Worm (Caenorhabditis elegans) whole organism, L1 larva: ENCODE data around the gene wdr-54.

Source experiments
- blmp-1 ChIP-seq: fragments of 150-350 bp; optimal IDR thresholded peaks from 2 replicates; lab custom pipeline; 2014; ENCODE audit warnings: missing biosample characterization, missing genetic modification characterization
- ets-5 ChIP-seq: fragments of 200-800 bp; sonication (Bioruptor generic); IDR thresholded peaks from 2 replicates; pipeline ENCODE4 v1.3.6; 2022; ENCODE audit warnings: missing genetic modification characterization, missing compliant biosample characterization
- lin-15B ChIP-seq: fragments of 150-350 bp; sonication (generic microtip); optimal IDR thresholded peaks from 3 replicates; lab custom pipeline; 2014; ENCODE audit warnings: missing biosample characterization, missing genetic modification characterization
- lsy-2 ChIP-seq, 2 experiments: fragments of 150-350 bp; optimal IDR thresholded peaks; 2 replicates each; lab custom pipeline; 2014; ENCODE audit warnings: missing biosample characterization in 2 of 2, missing genetic modification characterization in 2 of 2
- mdl-1 ChIP-seq, 2 experiments: fragments of 150-350 bp; optimal IDR thresholded peaks; 2 replicates each; lab custom pipeline; 2014 to 2017; ENCODE audit warnings: missing biosample characterization in 2 of 2, missing genetic modification characterization in 2 of 2, inconsistent platforms in 1 of 2
- nhr-47 ChIP-seq: sonication (generic microtip); optimal IDR thresholded peaks from 2 replicates; lab custom pipeline; 2016; ENCODE audit warnings: mild to moderate bottlenecking, missing genetic modification characterization, moderate library complexity, missing compliant biosample characterization
- pqm-1 ChIP-seq: sonication (generic microtip); optimal IDR thresholded peaks from 3 replicates; lab custom pipeline; 2017; ENCODE audit warnings: missing biosample characterization, missing genetic modification characterization
- rnt-1 ChIP-seq: sonication (generic microtip); optimal IDR thresholded peaks from 2 replicates; lab custom pipeline; 2016; ENCODE audit warnings: mild to moderate bottlenecking, missing genetic modification characterization, moderate library complexity, missing compliant biosample characterization
- snpc-4 ChIP-seq: fragments of 150-350 bp; optimal IDR thresholded peaks from 2 replicates; lab custom pipeline; 2014; ENCODE audit warnings: missing biosample characterization, missing genetic modification characterization
- unc-130 ChIP-seq: fragments of 150-350 bp; optimal IDR thresholded peaks from 2 replicates; lab custom pipeline; 2017; ENCODE audit warnings: missing biosample characterization, missing genetic modification characterization, inconsistent platforms
- unc-98 ChIP-seq: fragments of 200-800 bp; sonication (Bioruptor generic); IDR thresholded peaks from 2 replicates; pipeline ENCODE4 v1.3.6; 2022; ENCODE audit warnings: missing genetic modification characterization, missing compliant biosample characterization
- zip-4 ChIP-seq: fragments of 200-800 bp; sonication (Bioruptor generic); optimal IDR thresholded peaks from 2 replicates; lab custom pipeline; 2018; ENCODE audit warnings: mild to moderate bottlenecking, missing genetic modification characterization, moderate library complexity, missing compliant biosample characterization
- ztf-4 ChIP-seq: fragments of 150-350 bp; optimal IDR thresholded peaks from 2 replicates; lab custom pipeline; 2014; ENCODE audit warnings: missing biosample characterization, missing genetic modification characterization

- TF ChIP-seq pqm-1 = no peak
- TF ChIP-seq nhr-47 (tag; lab: Kevin White, UChicago) = peak; percentile 63
- TF ChIP-seq lin-15B (tag; lab: Kevin White, UChicago) = no peak
- no peak for TF ChIP-seq ets-5
- no peak for TF ChIP-seq snpc-4 (tag; lab: Kevin White, UChicago)
- TF ChIP-seq lsy-2 (tag; optimal IDR thresholded peaks at IDR 0.05; lab: Kevin White, UChicago) = no peak
- no peak for TF ChIP-seq rnt-1
- TF ChIP-seq ztf-4 (tag; lab: Kevin White, UChicago) = no peak
- TF ChIP-seq mdl-1 (tag; optimal IDR thresholded peaks at IDR 0.05; lab: Kevin White, UChicago) = no peak
- no peak for TF ChIP-seq unc-130
- TF ChIP-seq zip-4 = no peak
- no peak for TF ChIP-seq unc-98 (GFP tag; lab: Robert Waterston, UW)
- TF ChIP-seq blmp-1 = no peak
These were observed 15.9 kb downstream of the wdr-54 start for ce11 chrX:844649-845048.
